Worm (Caenorhabditis elegans): ENCODE data around the gene ugt-43.

ugt-43 gene

ce11 chrIV:10462608-10463007 lies 1.8 kb upstream of the ugt-43 start:
- TF ChIP-seq drap-1 (GFP tag; optimal IDR thresholded peaks at IDR 0.05): no peak
- no peak for TF ChIP-seq lin-32 (GFP tag; optimal IDR thresholded peaks at IDR 0.05)
- no peak for TF ChIP-seq nhr-2 (tag; optimal IDR thresholded peaks at IDR 0.05)
- no peak for TF ChIP-seq cnd-1 (tag; optimal IDR thresholded peaks at IDR 0.05)
- TF ChIP-seq lin-13 (tag; optimal IDR thresholded peaks at IDR 0.05): no peak

- TF ChIP-seq M03D4.4 (tag; optimal IDR thresholded peaks at IDR 0.05) (no peak), sptf-1 (tag; optimal IDR thresholded peaks at IDR 0.05) (no peak), ceh-39 (tag; optimal IDR thresholded peaks at IDR 0.05) (no peak), nhr-76 (tag; optimal IDR thresholded peaks at IDR 0.05) (no peak), zip-8 (tag; optimal IDR thresholded peaks at IDR 0.05) (no peak), lin-13 (tag; optimal IDR thresholded peaks at IDR 0.05) (no peak), nhr-2 (tag; optimal IDR thresholded peaks at IDR 0.05) (no peak), bed-3 (GFP tag; optimal IDR thresholded peaks at IDR 0.05) (no peak), unc-39 (tag; optimal IDR thresholded peaks at IDR 0.05) (no peak), elt-3 (tag; optimal IDR thresholded peaks at IDR 0.05) (no peak), cnd-1 (tag; optimal IDR thresholded peaks at IDR 0.05) (no peak), mep-1 (tag; optimal IDR thresholded peaks at IDR 0.05) (no peak), ham-2 (GFP tag; optimal IDR thresholded peaks at IDR 0.05) (no peak), elt-1 (tag; optimal IDR thresholded peaks at IDR 0.05; ENCODE audit: borderline replicate concordance, insufficient read depth) (no peak), mab-5 (tag; optimal IDR thresholded peaks at IDR 0.05) (no peak), unc-62 (GFP tag; optimal IDR thresholded peaks at IDR 0.05) (no peak), nhr-12 (tag; optimal IDR thresholded peaks at IDR 0.05) (no peak), ceh-83 (GFP tag; optimal IDR thresholded peaks at IDR 0.05) (no peak)
These were observed 1.3 kb upstream of the ugt-43 start for ce11 chrIV:10463127-10463526.

- TF ChIP-seq sem-2 (GFP tag; optimal IDR thresholded peaks at IDR 0.05) (no peak), ztf-11 (tag; optimal IDR thresholded peaks at IDR 0.05) (no peak), snpc-4 (tag; optimal IDR thresholded peaks at IDR 0.05) (no peak), hlh-1 (tag; optimal IDR thresholded peaks at IDR 0.05) (no peak), mep-1 (tag; optimal IDR thresholded peaks at IDR 0.05) (no peak), sptf-1 (tag; optimal IDR thresholded peaks at IDR 0.05) (no peak), nhr-237 (tag; optimal IDR thresholded peaks at IDR 0.05) (no peak), ham-2 (GFP tag; optimal IDR thresholded peaks at IDR 0.05) (no peak), nhr-28 (tag; optimal IDR thresholded peaks at IDR 0.05) (no peak), lsy-2 (tag; optimal IDR thresholded peaks at IDR 0.05) (no peak), tbx-8 (GFP tag; optimal IDR thresholded peaks at IDR 0.05) (no peak), ces-1 (GFP tag; optimal IDR thresholded peaks at IDR 0.05) (no peak), cnd-1 (tag; optimal IDR thresholded peaks at IDR 0.05) (no peak), flh-1 (GFP tag; optimal IDR thresholded peaks at IDR 0.05) (no peak)
These were observed 1.4 kb downstream of the ugt-43 start for ce11 chrIV:10465764-10466163.

- TF ChIP-seq lsy-2 (tag; optimal IDR thresholded peaks at IDR 0.05) (no peak), drap-1 (GFP tag; optimal IDR thresholded peaks at IDR 0.05) (no peak), elt-1 (tag; optimal IDR thresholded peaks at IDR 0.05; ENCODE audit: borderline replicate concordance, insufficient read depth) (no peak), unc-120 (tag; optimal IDR thresholded peaks at IDR 0.05; ENCODE audit: poor library complexity, severe bottlenecking) (no peak), ces-1 (GFP tag; optimal IDR thresholded peaks at IDR 0.05) (no peak), mls-2 (tag; optimal IDR thresholded peaks at IDR 0.05) (no peak), sem-2 (GFP tag; optimal IDR thresholded peaks at IDR 0.05) (no peak), snpc-4 (tag; optimal IDR thresholded peaks at IDR 0.05) (no peak)
These were observed 2.0 kb downstream of the ugt-43 start for ce11 chrIV:10466398-10466797.

- no peak for TF ChIP-seq elt-3 (tag; optimal IDR thresholded peaks at IDR 0.05)
- TF ChIP-seq mep-1 (tag; optimal IDR thresholded peaks at IDR 0.05): no peak
- TF ChIP-seq unc-62 (GFP tag; optimal IDR thresholded peaks at IDR 0.05): no peak
- no peak for TF ChIP-seq lin-32 (GFP tag; optimal IDR thresholded peaks at IDR 0.05)
- TF ChIP-seq lin-13 (tag; optimal IDR thresholded peaks at IDR 0.05): no peak
- no peak for TF ChIP-seq nhr-2 (tag; optimal IDR thresholded peaks at IDR 0.05)
- no peak for TF ChIP-seq elt-1 (tag; optimal IDR thresholded peaks at IDR 0.05; ENCODE audit: borderline replicate concordance, insufficient read depth)
- TF ChIP-seq flh-1 (GFP tag; optimal IDR thresholded peaks at IDR 0.05): no peak
These were observed 3.0 kb downstream of the ugt-43 start for ce11 chrIV:10467347-10467746.

Data from whole organism, mixed stage, embryonic.